Fruit fly (Drosophila melanogaster): Measurements from ENCODE around the gene Sbat.

Gene Sbat

dm6 chr2L:2905051-2905446 is 26.9 kb downstream of the Sbat start (continued):
- no peak for TF ChIP-seq Neu2 (GFP tag; optimal IDR thresholded peaks at IDR 0.05; ENCODE audit: borderline replicate concordance)
- TF ChIP-seq caup (GFP tag; optimal IDR thresholded peaks at IDR 0.05; ENCODE audit: severe bottlenecking): no peak
- no peak for TF ChIP-seq ems (GFP tag; optimal IDR thresholded peaks at IDR 0.05)
- TF ChIP-seq CG11085 (GFP tag; IDR thresholded peaks at IDR 0.05): no peak
- no peak for TF ChIP-seq bowl (GFP tag; IDR thresholded peaks at IDR 0.05)
- no peak for TF ChIP-seq Nf-YC (tag; optimal IDR thresholded peaks at IDR 0.05)
- TF ChIP-seq slou (GFP tag; optimal IDR thresholded peaks at IDR 0.05): no peak
- no peak for TF ChIP-seq amos (GFP tag; IDR thresholded peaks at IDR 0.05; ENCODE audit: partially characterized antibody)
- TF ChIP-seq CG17912 (GFP tag; optimal IDR thresholded peaks at IDR 0.05): no peak
- TF ChIP-seq C15 (GFP tag; IDR thresholded peaks at IDR 0.05): no peak
- TF ChIP-seq mam (GFP tag; optimal IDR thresholded peaks at IDR 0.05): no peak
- no peak for TF ChIP-seq btn (GFP tag; optimal IDR thresholded peaks at IDR 0.05)
- no peak for TF ChIP-seq NFAT (GFP tag; IDR thresholded peaks at IDR 0.05)
- TF ChIP-seq exex (tag; optimal IDR thresholded peaks at IDR 0.05): no peak
- TF ChIP-seq yki (optimal IDR thresholded peaks at IDR 0.05): no peak
- TF ChIP-seq CG11398 (GFP tag; optimal IDR thresholded peaks at IDR 0.05): no peak
- peak; percentile 24; the same call in 1 of the 2 replicates for TF ChIP-seq dimm (GFP tag; IDR thresholded peaks at IDR 0.05)
- peak; percentile 75 for TF ChIP-seq Sox100B (GFP tag; optimal IDR thresholded peaks at IDR 0.05)
- no peak for TF ChIP-seq CG10462 (GFP tag; optimal IDR thresholded peaks at IDR 0.05)
- peak; percentile 34 for TF ChIP-seq CG17829 (tag; optimal IDR thresholded peaks at IDR 0.05)
- no peak for TF ChIP-seq hb (GFP tag; IDR thresholded peaks at IDR 0.05; ENCODE audit: partially characterized antibody)
- TF ChIP-seq nerfin-1 (tag; optimal IDR thresholded peaks at IDR 0.05): no peak
- peak; percentile 51 for TF ChIP-seq CG10267 (tag; optimal IDR thresholded peaks at IDR 0.05)
- TF ChIP-seq CG30020 (tag; optimal IDR thresholded peaks at IDR 0.05): no peak
- TF ChIP-seq fd102C (GFP tag; optimal IDR thresholded peaks at IDR 0.05): no peak
- no peak for TF ChIP-seq fru (optimal IDR thresholded peaks at IDR 0.05)
- TF ChIP-seq zfh1 (GFP tag; IDR thresholded peaks at IDR 0.05): peak; percentile 33; the same call in 1 of the 3 replicates
- 0 out of 2 replicates have a peak, but pooled peaks have one; percentile 36 for TF ChIP-seq Awh (GFP tag; IDR thresholded peaks at IDR 0.05)
- peak; percentile 60 for TF ChIP-seq CG10366 (GFP tag; IDR thresholded peaks at IDR 0.05)
- TF ChIP-seq grau (tag; optimal IDR thresholded peaks at IDR 0.05): peak; percentile 43
- no peak for TF ChIP-seq CG16779 (GFP tag; IDR thresholded peaks at IDR 0.05)
- no peak for TF ChIP-seq Myb (GFP tag; optimal IDR thresholded peaks at IDR 0.05)
- no peak for TF ChIP-seq CG34422 (GFP tag; IDR thresholded peaks at IDR 0.05)
- TF ChIP-seq sqz (GFP tag; optimal IDR thresholded peaks at IDR 0.05): no peak
- TF ChIP-seq CG6791 (GFP tag; IDR thresholded peaks at IDR 0.05; ENCODE audit: partially characterized antibody): no peak
- no peak for TF ChIP-seq CG17612 (GFP tag; IDR thresholded peaks at IDR 0.05)
- TF ChIP-seq Eip74EF (GFP tag; optimal IDR thresholded peaks at IDR 0.05): peak in 1 of 2 experiments; percentile 18
- TF ChIP-seq jing (GFP tag; optimal IDR thresholded peaks at IDR 0.05): no peak
- TF ChIP-seq CG9932 (GFP tag; IDR thresholded peaks at IDR 0.05): no peak
- TF ChIP-seq TFAM (GFP tag; optimal IDR thresholded peaks at IDR 0.05): no peak
- no peak for TF ChIP-seq HLH4C (GFP tag; IDR thresholded peaks at IDR 0.05; ENCODE audit: partially characterized antibody)
- TF ChIP-seq Elba2 (GFP tag; optimal IDR thresholded peaks at IDR 0.05): no peak
- no peak for TF ChIP-seq CG12104 (GFP tag; optimal IDR thresholded peaks at IDR 0.05)
- TF ChIP-seq E2f1 (GFP tag; IDR thresholded peaks at IDR 0.05): peak; percentile 55
- TF ChIP-seq chm (GFP tag; IDR thresholded peaks at IDR 0.05): no peak
- TF ChIP-seq odd (GFP tag; optimal IDR thresholded peaks at IDR 0.05): peak; percentile 17
- TF ChIP-seq abd-A (tag; optimal IDR thresholded peaks at IDR 0.05): no peak
- TF ChIP-seq CG2678 (tag; optimal IDR thresholded peaks at IDR 0.05): peak; percentile 69
- TF ChIP-seq CG4282 (GFP tag; optimal IDR thresholded peaks at IDR 0.05): no peak
- no peak for TF ChIP-seq usp (GFP tag; optimal IDR thresholded peaks at IDR 0.05)
- peak; percentile 70 for TF ChIP-seq CG8924 (tag; optimal IDR thresholded peaks at IDR 0.05)
- TF ChIP-seq kay (GFP tag; optimal IDR thresholded peaks at IDR 0.05): no peak
- no peak for TF ChIP-seq cad (GFP tag; optimal IDR thresholded peaks at IDR 0.05)
